Fruit fly (Drosophila melanogaster): ENCODE results near the gene CG32846.

CG32846 gene

DNA sequence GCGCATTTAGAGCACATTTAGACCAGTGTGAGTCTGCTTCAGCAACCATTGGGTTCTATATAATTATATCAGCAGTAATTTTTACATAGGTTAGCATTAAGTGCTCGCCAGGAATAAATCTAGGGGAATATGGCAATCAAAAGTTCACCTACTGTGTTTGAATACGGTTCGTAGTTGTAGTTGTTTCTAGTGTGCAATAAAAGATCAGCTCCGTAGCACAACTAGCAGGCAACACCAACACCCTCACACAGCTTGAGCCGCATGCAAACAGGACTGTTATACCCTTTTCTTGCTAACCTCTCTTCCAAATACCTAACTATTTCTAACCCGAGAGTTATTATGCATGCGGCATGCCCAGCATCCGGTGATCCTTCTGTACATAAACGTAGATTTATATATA is at the start of gene CG32846:
Gene CG32846, minus strand, starts transcription at position 101 of the 400 bp plus-strand sequence.
- TF ChIP-seq usp (GFP tag; optimal IDR thresholded peaks at IDR 0.05): no peak
- no peak for TF ChIP-seq Dll (optimal IDR thresholded peaks at IDR 0.05)
- no peak for TF ChIP-seq CG8478 (optimal IDR thresholded peaks at IDR 0.05)
- TF ChIP-seq psq (optimal IDR thresholded peaks at IDR 0.05): no peak
- TF ChIP-seq pan (optimal IDR thresholded peaks at IDR 0.05): no peak
- no peak for TF ChIP-seq EcR (GFP tag; optimal IDR thresholded peaks at IDR 0.05)

dm6 chr3L:2994872-2995271 is 43.5 kb upstream of the CG32846 start, which contains the start of gene CG2113:
Gene CG2113, plus strand, starts transcription at chr3L:2995172.
- no peak for TF ChIP-seq psq (optimal IDR thresholded peaks at IDR 0.05)
- TF ChIP-seq EcR (GFP tag; optimal IDR thresholded peaks at IDR 0.05): no peak
- no peak for TF ChIP-seq pan (optimal IDR thresholded peaks at IDR 0.05)
- no peak for TF ChIP-seq Dll (optimal IDR thresholded peaks at IDR 0.05)
- no peak for TF ChIP-seq CG8478 (optimal IDR thresholded peaks at IDR 0.05)
- no peak for TF ChIP-seq usp (GFP tag; optimal IDR thresholded peaks at IDR 0.05)

- TF ChIP-seq Dll (optimal IDR thresholded peaks at IDR 0.05) (no peak), CG8478 (optimal IDR thresholded peaks at IDR 0.05) (no peak), pan (optimal IDR thresholded peaks at IDR 0.05) (no peak), EcR (GFP tag; optimal IDR thresholded peaks at IDR 0.05) (no peak), usp (GFP tag; optimal IDR thresholded peaks at IDR 0.05) (no peak)
Observed at dm6 chr3L:2987749-2988148, 36.3 kb upstream of the CG32846 start.

dm6 chr3L:2986302-2986701 is 34.9 kb upstream of the CG32846 start:
- TF ChIP-seq EcR (GFP tag; optimal IDR thresholded peaks at IDR 0.05) (no peak), usp (GFP tag; optimal IDR thresholded peaks at IDR 0.05) (no peak), CG8478 (optimal IDR thresholded peaks at IDR 0.05) (no peak), pan (optimal IDR thresholded peaks at IDR 0.05) (no peak), Dll (optimal IDR thresholded peaks at IDR 0.05) (no peak), psq (optimal IDR thresholded peaks at IDR 0.05) (no peak)

dm6 chr3L:2980856-2981255 is 29.4 kb upstream of the CG32846 start, which contains the start of gene CPT2:
Gene CPT2, plus strand, starts transcription at chr3L:2981022.
- no peak for TF ChIP-seq pan (optimal IDR thresholded peaks at IDR 0.05)
- TF ChIP-seq Dll (optimal IDR thresholded peaks at IDR 0.05): no peak
- no peak for TF ChIP-seq EcR (GFP tag; optimal IDR thresholded peaks at IDR 0.05)
- no peak for TF ChIP-seq CG8478 (optimal IDR thresholded peaks at IDR 0.05)
- TF ChIP-seq psq (optimal IDR thresholded peaks at IDR 0.05): no peak
- no peak for TF ChIP-seq usp (GFP tag; optimal IDR thresholded peaks at IDR 0.05)

DNA sequence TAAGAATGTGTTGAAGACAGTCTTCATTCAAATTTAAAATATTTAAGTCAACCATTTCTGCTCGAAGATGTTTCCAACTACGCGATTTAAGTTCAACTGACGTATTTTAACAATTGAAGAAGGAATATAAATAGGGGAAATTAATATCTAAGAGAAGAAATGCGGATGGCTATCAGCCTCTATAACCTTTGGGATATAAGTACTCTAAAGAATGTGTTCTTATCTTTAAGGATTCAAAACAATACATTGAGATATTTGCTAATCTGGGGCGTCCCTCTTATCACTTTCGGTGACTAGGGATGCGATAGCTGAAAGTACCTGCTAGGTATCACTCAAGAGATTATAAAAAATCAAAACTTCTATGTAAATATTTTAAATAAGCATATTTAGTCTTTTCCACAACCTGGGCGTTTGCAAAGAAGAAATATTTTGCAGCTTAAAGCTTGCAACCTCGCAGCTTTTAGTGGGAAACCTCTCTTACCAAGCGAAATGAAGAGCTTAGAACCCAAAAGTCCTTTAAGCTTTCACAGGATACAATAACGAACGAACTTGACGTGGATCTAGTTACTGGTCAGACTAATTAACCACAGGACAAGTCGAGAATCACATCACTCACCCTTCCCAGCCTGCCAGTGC is 9.6 kb upstream of the CG32846 start, which contains the start of the genes CG34025 and Or63a:
Gene CG34025, minus strand, starts transcription at position 101 of the 636 bp plus-strand sequence.
Gene Or63a, plus strand, starts transcription at position 586 of the 636 bp plus-strand sequence.
- TF ChIP-seq pan (optimal IDR thresholded peaks at IDR 0.05) (no peak), usp (GFP tag; optimal IDR thresholded peaks at IDR 0.05) (no peak), EcR (GFP tag; optimal IDR thresholded peaks at IDR 0.05) (no peak), psq (optimal IDR thresholded peaks at IDR 0.05) (no peak), Dll (optimal IDR thresholded peaks at IDR 0.05) (no peak), CG8478 (optimal IDR thresholded peaks at IDR 0.05) (no peak)

DNA sequence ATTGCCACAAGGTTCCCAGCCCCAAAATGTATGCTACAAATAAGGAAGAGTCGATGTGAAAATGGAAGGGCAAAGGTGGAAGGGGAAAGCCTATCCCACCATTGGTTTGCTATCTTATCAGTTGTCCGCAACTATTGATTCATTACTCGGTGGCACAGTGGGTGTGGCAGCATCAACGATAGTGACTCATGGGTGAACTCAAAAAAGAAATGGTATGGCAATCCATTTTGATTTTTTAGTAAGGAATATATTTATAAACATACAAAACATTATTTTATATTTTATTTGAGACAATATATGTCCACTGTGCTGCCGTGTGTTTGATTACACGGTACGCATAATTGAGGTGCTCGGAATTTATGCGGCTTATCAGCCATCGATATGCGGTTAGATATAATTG is 28.3 kb downstream of the CG32846 start:
- no peak for TF ChIP-seq pan (optimal IDR thresholded peaks at IDR 0.05)
- no peak for TF ChIP-seq Dll (optimal IDR thresholded peaks at IDR 0.05)
- no peak for TF ChIP-seq psq (optimal IDR thresholded peaks at IDR 0.05)
- TF ChIP-seq CG8478 (optimal IDR thresholded peaks at IDR 0.05): no peak
- TF ChIP-seq usp (GFP tag; optimal IDR thresholded peaks at IDR 0.05): no peak
- no peak for TF ChIP-seq EcR (GFP tag; optimal IDR thresholded peaks at IDR 0.05)

DNA sequence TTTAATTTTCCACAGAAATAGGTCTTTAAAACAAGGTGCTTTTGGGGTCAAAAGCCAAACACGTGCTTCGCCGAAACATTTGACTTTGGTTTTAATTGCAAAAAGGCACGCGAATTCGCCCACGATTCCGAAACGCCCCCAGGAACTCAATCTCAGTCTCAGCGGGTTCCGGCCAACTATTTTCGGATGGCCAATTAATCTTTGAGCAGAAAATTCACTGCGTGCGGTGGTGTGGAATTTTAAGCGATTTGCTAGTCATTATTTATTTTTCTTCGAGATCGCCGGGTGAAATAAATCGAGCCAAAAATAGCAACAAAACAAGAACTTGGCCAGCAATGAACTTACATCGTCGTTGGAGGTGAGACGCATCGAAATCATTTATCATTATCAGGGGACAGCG is 32.8 kb downstream of the CG32846 start:
- TF ChIP-seq usp (GFP tag; optimal IDR thresholded peaks at IDR 0.05) (no peak), psq (optimal IDR thresholded peaks at IDR 0.05) (no peak), pan (optimal IDR thresholded peaks at IDR 0.05) (no peak), EcR (GFP tag; optimal IDR thresholded peaks at IDR 0.05) (no peak), CG8478 (optimal IDR thresholded peaks at IDR 0.05) (no peak), Dll (optimal IDR thresholded peaks at IDR 0.05) (no peak)

dm6 chr3L:2916554-2916953 is 34.9 kb downstream of the CG32846 start, which contains the start of gene CG9970:
Gene CG9970, minus strand, starts transcription at chr3L:2916654.
- TF ChIP-seq pan (optimal IDR thresholded peaks at IDR 0.05) (no peak), CG8478 (optimal IDR thresholded peaks at IDR 0.05) (no peak), EcR (GFP tag; optimal IDR thresholded peaks at IDR 0.05) (no peak), psq (optimal IDR thresholded peaks at IDR 0.05) (no peak), Dll (optimal IDR thresholded peaks at IDR 0.05) (no peak), usp (GFP tag; optimal IDR thresholded peaks at IDR 0.05) (no peak)

DNA sequence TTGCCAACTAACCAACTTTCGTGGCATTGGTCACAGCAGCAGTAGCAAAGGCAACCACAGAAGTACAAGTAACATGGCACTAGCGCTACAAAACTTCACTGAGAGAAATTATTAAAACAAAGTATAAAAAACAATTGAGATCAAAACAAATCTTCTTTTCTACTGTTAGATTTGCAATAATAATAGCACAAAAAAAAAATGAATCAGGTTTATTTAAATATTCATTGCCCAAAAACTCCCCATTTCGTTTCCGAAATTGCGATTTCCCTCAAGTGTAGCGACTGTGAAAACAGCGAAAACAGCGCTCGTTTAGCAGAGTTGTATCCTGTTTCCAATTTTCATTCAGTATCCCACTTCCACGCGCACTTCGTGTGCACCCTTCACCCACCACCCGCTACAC is 38.1 kb downstream of the CG32846 start:
- TF ChIP-seq CG8478 (optimal IDR thresholded peaks at IDR 0.05) (no peak), pan (optimal IDR thresholded peaks at IDR 0.05) (no peak), usp (GFP tag; optimal IDR thresholded peaks at IDR 0.05) (no peak), psq (optimal IDR thresholded peaks at IDR 0.05) (no peak), EcR (GFP tag; optimal IDR thresholded peaks at IDR 0.05) (no peak), Dll (optimal IDR thresholded peaks at IDR 0.05) (no peak)

dm6 chr3L:2909523-2910042 is 41.8 kb downstream of the CG32846 start:
- TF ChIP-seq usp (GFP tag; optimal IDR thresholded peaks at IDR 0.05) (no peak), Dll (optimal IDR thresholded peaks at IDR 0.05) (no peak), psq (optimal IDR thresholded peaks at IDR 0.05) (no peak), EcR (GFP tag; optimal IDR thresholded peaks at IDR 0.05) (no peak), pan (optimal IDR thresholded peaks at IDR 0.05) (no peak), CG8478 (optimal IDR thresholded peaks at IDR 0.05) (no peak)

- TF ChIP-seq CG8478 (optimal IDR thresholded peaks at IDR 0.05): no peak
- no peak for TF ChIP-seq EcR (GFP tag; optimal IDR thresholded peaks at IDR 0.05)
- no peak for TF ChIP-seq usp (GFP tag; optimal IDR thresholded peaks at IDR 0.05)
- TF ChIP-seq Dll (optimal IDR thresholded peaks at IDR 0.05): no peak
- no peak for TF ChIP-seq psq (optimal IDR thresholded peaks at IDR 0.05)
- TF ChIP-seq pan (optimal IDR thresholded peaks at IDR 0.05): no peak
Observed at dm6 chr3L:2906404-2906803, 45.0 kb downstream of the CG32846 start.
